Worm (Caenorhabditis elegans): Measurements from ENCODE around the gene C01F1.5.

DNA sequence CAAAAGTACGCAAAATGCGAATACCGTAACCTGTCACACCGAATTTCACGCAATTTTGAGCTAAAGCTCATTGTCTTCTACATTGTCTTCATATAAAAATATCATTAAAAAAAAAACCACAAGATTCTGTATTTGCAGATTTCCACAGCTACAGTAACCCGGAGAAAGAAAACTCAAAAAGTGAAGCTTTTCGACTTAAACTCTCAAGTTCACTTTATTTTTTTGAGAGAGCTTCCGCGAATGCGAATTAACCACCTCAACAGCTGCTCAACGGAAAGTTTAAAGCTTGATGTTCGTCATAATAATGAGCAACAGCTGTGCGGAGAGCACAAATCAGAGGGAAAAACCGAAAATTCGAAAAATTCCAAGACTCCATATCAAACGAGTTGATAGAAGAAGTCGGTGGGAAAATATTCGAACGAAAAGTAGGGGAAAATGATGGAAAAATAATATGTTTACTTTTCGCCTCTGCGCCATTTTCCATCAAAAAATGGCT, 11.4 kb upstream of the C01F1.5 start:
- TF ChIP-seq ztf-11 (tag; optimal IDR thresholded peaks at IDR 0.05) (no peak), unc-39 (tag; optimal IDR thresholded peaks at IDR 0.05) (no peak), unc-120 (tag; optimal IDR thresholded peaks at IDR 0.05; ENCODE audit: poor library complexity, severe bottlenecking) (no peak), ces-1 (GFP tag; optimal IDR thresholded peaks at IDR 0.05) (no peak), hlh-1 (tag; optimal IDR thresholded peaks at IDR 0.05) (peak; percentile 98)
